Worm (Caenorhabditis elegans) whole organism, L4/young adult: ENCODE measurements around the gene exc-7.

Experiments
- dao-5 ChIP-seq: sonication (generic microtip); optimal IDR thresholded peaks from 2 replicates; lab custom pipeline; 2016; ENCODE audit warnings: missing genotype, missing genetic modification characterization, moderate library complexity, missing compliant biosample characterization
- him-1 ChIP-seq: sonication (generic microtip); optimal IDR thresholded peaks from 2 replicates; lab custom pipeline; 2016; ENCODE audit warnings: missing genotype, missing genetic modification reagents, missing genetic modification characterization, missing compliant biosample characterization

DNA sequence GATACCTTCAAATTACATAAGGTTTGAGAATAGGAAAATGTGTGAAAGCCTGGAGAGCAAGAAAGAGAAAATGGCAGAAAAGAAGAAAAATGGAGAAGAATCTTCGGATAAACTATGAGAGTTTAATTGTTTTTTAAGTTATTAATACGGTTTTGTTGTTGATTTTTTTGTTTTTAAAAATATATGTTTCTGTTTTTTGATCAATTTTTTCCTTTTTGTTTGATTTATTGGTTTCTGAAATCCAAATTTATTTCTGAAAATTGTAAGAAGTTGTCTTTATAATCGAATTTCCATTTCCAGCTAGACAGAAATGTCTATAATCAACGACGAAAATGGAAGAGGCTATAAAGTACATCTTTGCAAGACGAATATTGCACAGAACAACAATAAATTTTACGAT, 17.0 kb downstream of the exc-7 start, which contains the start of gene parp-2:
- no peak for TF ChIP-seq dao-5
- TF ChIP-seq him-1 (tag; lab: Kevin White, UChicago): no peak
